Worm (Caenorhabditis elegans) whole organism, young adult: ENCODE results near the gene sra-7.

Experiments
- B0019.2 ChIP-seq: fragments of 200-800 bp; sonication (Bioruptor generic); conservative IDR thresholded peaks from 2 replicates; pipeline ENCODE4 v1.3.6; 2022; ENCODE audit warnings: missing genetic modification reagents, missing genetic modification characterization, missing compliant biosample characterization
- D2030.7 ChIP-seq: fragments of 200-800 bp; sonication (Bioruptor generic); IDR thresholded peaks from 2 replicates; pipeline ENCODE4 v1.3.6; 2022; ENCODE audit warnings: missing genetic modification reagents, missing genetic modification characterization, missing compliant biosample characterization
- F33H1.4 ChIP-seq: fragments of 200-800 bp; sonication (Bioruptor generic); IDR thresholded peaks from 2 replicates; pipeline ENCODE4 v1.3.6; 2022; ENCODE audit warnings: missing genetic modification reagents, missing genetic modification characterization, missing compliant biosample characterization
- F37B4.10 ChIP-seq: fragments of 200-800 bp; sonication (Bioruptor generic); IDR thresholded peaks from 2 replicates; pipeline ENCODE4 v1.3.6; 2022; ENCODE audit warnings: missing genetic modification characterization, missing compliant biosample characterization
- F55B11.4 ChIP-seq: sonication (generic microtip); optimal IDR thresholded peaks from 2 replicates; lab custom pipeline; 2016; ENCODE audit warnings: missing compliant biosample characterization, missing genetic modification characterization, borderline replicate concordance; ENCODE audit not compliant: insufficient read depth
- F57A8.1 ChIP-seq: fragments of 200-800 bp; sonication (Bioruptor generic); optimal IDR thresholded peaks from 2 replicates; lab custom pipeline; 2018; ENCODE audit warnings: mild to moderate bottlenecking, missing genetic modification characterization, moderate library complexity, missing compliant biosample characterization
- Y79H2A.3 ChIP-seq: fragments of 200-800 bp; sonication (Bioruptor generic); conservative IDR thresholded peaks from 2 replicates; pipeline ENCODE4 v1.3.6; 2022; ENCODE audit warnings: missing genetic modification reagents, missing genetic modification characterization, missing compliant biosample characterization
- Y95B8A.8 ChIP-seq: fragments of 200-800 bp; sonication (Bioruptor generic); IDR thresholded peaks from 2 replicates; pipeline ENCODE4 v1.3.6; 2022; ENCODE audit warnings: missing genetic modification reagents, missing genetic modification characterization, missing compliant biosample characterization
- ama-1 ChIP-seq, 3 experiments: fragments of 150-350 bp in 1 of 3; sonication (generic microtip) in 2 of 3; optimal IDR thresholded peaks; 2 replicates each; lab custom pipeline; 2014 to 2018; ENCODE audit warnings: missing biosample characterization in 2 of 3, missing genetic modification characterization in 2 of 3, missing genetic modification reagents in 2 of 3
- aptf-2 ChIP-seq: fragments of 200-800 bp; sonication (Bioruptor generic); conservative IDR thresholded peaks from 2 replicates; pipeline ENCODE4 v1.3.6; 2022; ENCODE audit warnings: missing genetic modification reagents, missing genetic modification characterization, missing compliant biosample characterization
- aptf-3 ChIP-seq: fragments of 200-800 bp; sonication (Bioruptor generic); IDR thresholded peaks from 2 replicates; pipeline ENCODE4 v1.3.6; 2022; ENCODE audit warnings: missing genetic modification characterization, missing compliant biosample characterization
- atf-7 ChIP-seq: sonication (generic microtip); optimal IDR thresholded peaks from 2 replicates; lab custom pipeline; 2017; ENCODE audit warnings: mild to moderate bottlenecking, missing genetic modification characterization, missing compliant biosample characterization
- attf-3 ChIP-seq: fragments of 200-800 bp; sonication (Bioruptor generic); conservative IDR thresholded peaks from 2 replicates; pipeline ENCODE4 v1.3.6; 2022; ENCODE audit warnings: missing genetic modification reagents, missing genetic modification characterization, missing compliant biosample characterization
- attf-5 ChIP-seq: fragments of 200-800 bp; sonication (Bioruptor generic); optimal IDR thresholded peaks from 2 replicates; lab custom pipeline; 2018; ENCODE audit warnings: mild to moderate bottlenecking, missing genetic modification characterization, missing compliant biosample characterization
- ceh-100 ChIP-seq: fragments of 200-800 bp; sonication (Bioruptor generic); IDR thresholded peaks from 2 replicates; pipeline ENCODE4 v1.3.6; 2022; ENCODE audit warnings: missing genetic modification reagents, missing genetic modification characterization, missing compliant biosample characterization
- die-1 ChIP-seq: sonication (generic microtip); optimal IDR thresholded peaks from 2 replicates; lab custom pipeline; 2016; ENCODE audit warnings: missing genotype, mild to moderate bottlenecking, missing genetic modification characterization, missing compliant biosample characterization
- dpff-1 ChIP-seq: sonication (generic microtip); optimal IDR thresholded peaks from 2 replicates; lab custom pipeline; 2017; ENCODE audit warnings: mild to moderate bottlenecking, missing genetic modification characterization, missing compliant biosample characterization
- dpl-1 ChIP-seq: fragments of 150-350 bp; optimal IDR thresholded peaks from 2 replicates; lab custom pipeline; 2014; ENCODE audit warnings: missing biosample characterization, missing genetic modification reagents, missing genetic modification characterization
- egl-44 ChIP-seq: fragments of 200-800 bp; sonication (Bioruptor generic); IDR thresholded peaks from 2 replicates; pipeline ENCODE4 v1.3.6; 2022; ENCODE audit warnings: missing genetic modification reagents, missing genetic modification characterization, missing compliant biosample characterization
- hlh-12 ChIP-seq: sonication (generic microtip); optimal IDR thresholded peaks from 2 replicates; lab custom pipeline; 2016; ENCODE audit warnings: missing genetic modification characterization, missing compliant biosample characterization
- hsf-1 ChIP-seq: fragments of 200-800 bp; sonication (Bioruptor generic); IDR thresholded peaks from 2 replicates; pipeline ENCODE4 v1.3.6; 2022; ENCODE audit warnings: missing genetic modification reagents, missing genetic modification characterization, missing compliant biosample characterization
- let-607 ChIP-seq, 2 experiments: fragments of 200-800 bp in 1 of 2; sonication (Bioruptor generic) in 1 of 2; sonication (generic microtip) in 1 of 2; optimal IDR thresholded peaks; 2 replicates each; lab custom pipeline; 2016 to 2018; ENCODE audit warnings: mild to moderate bottlenecking in 2 of 2, missing compliant biosample characterization in 2 of 2, missing genetic modification characterization in 2 of 2, moderate library complexity in 2 of 2, missing genotype in 1 of 2
- madf-3 ChIP-seq: fragments of 200-800 bp; sonication (Bioruptor generic); IDR thresholded peaks from 2 replicates; pipeline ENCODE4 v1.3.6; 2022; ENCODE audit warnings: missing genetic modification reagents, missing genetic modification characterization, missing compliant biosample characterization
- madf-6 ChIP-seq: fragments of 200-800 bp; sonication (Bioruptor generic); IDR thresholded peaks from 2 replicates; pipeline ENCODE4 v1.3.6; 2022; ENCODE audit warnings: missing genetic modification reagents, missing genetic modification characterization, missing compliant biosample characterization
- mcd-1 ChIP-seq: fragments of 200-800 bp; sonication (Bioruptor generic); IDR thresholded peaks from 2 replicates; pipeline ENCODE4 v1.3.6; 2022; ENCODE audit warnings: missing genetic modification reagents, missing genetic modification characterization, missing compliant biosample characterization
- pha-4 ChIP-seq: fragments of 150-350 bp; sonication (generic microtip); optimal IDR thresholded peaks from 2 replicates; lab custom pipeline; 2014; ENCODE audit warnings: missing biosample characterization, missing genetic modification reagents, missing genetic modification characterization
- rcor-1 ChIP-seq: fragments of 200-800 bp; sonication (Bioruptor generic); IDR thresholded peaks from 2 replicates; pipeline ENCODE4 v1.3.6; 2022; ENCODE audit warnings: missing genetic modification reagents, missing genetic modification characterization, missing compliant biosample characterization
- rpc-1 ChIP-seq, 2 experiments: fragments of 150-350 bp in 1 of 2; sonication (generic microtip) in 1 of 2; optimal IDR thresholded peaks; 2 replicates each; lab custom pipeline; 2014 to 2018; ENCODE audit warnings: missing biosample characterization in 1 of 2, missing genetic modification characterization in 1 of 2, missing genetic modification reagents in 1 of 2, missing genotype in 1 of 2
- snpc-4 ChIP-seq, 5 experiments: fragments of 150-350 bp in 1 of 5; sonication (generic microtip) in 4 of 5; optimal IDR thresholded peaks; 2 replicates each; lab custom pipeline; 2014 to 2018; ENCODE audit warnings: missing genetic modification characterization in 5 of 5, missing biosample characterization in 3 of 5, antibody characterized with exemption in 2 of 5, mild to moderate bottlenecking in 2 of 5, missing compliant biosample characterization in 2 of 5, missing genotype in 2 of 5, moderate library complexity in 2 of 5, missing genetic modification reagents in 1 of 5
- unc-62 ChIP-seq: fragments of 150-350 bp; optimal IDR thresholded peaks from 2 replicates; lab custom pipeline; 2014; ENCODE audit warnings: missing biosample characterization, missing genetic modification reagents, missing genetic modification characterization
- zim-3 ChIP-seq: sonication (generic microtip); optimal IDR thresholded peaks from 2 replicates; lab custom pipeline; 2017; ENCODE audit warnings: mild to moderate bottlenecking, missing genetic modification characterization, moderate library complexity, missing compliant biosample characterization
- ztf-18 ChIP-seq: sonication (generic microtip); optimal IDR thresholded peaks from 2 replicates; lab custom pipeline; 2016; ENCODE audit warnings: missing genotype, mild to moderate bottlenecking, missing genetic modification characterization, missing compliant biosample characterization

sra-7 gene

ce11 chrII:9554925-9555553 is 10.6 kb downstream of the sra-7 start, which contains the start of gene F35H8.2:
Gene F35H8.2 (plus strand): TSS chrII:9555503.
- no peak for TF ChIP-seq atf-7 (tag; lab: Kevin White, UChicago)
- no peak for TF ChIP-seq attf-5
- no peak for TF ChIP-seq pha-4 (tag; lab: Kevin White, UChicago)
- TF ChIP-seq B0019.2 (GFP tag; lab: Robert Waterston, UW), result no peak
- TF ChIP-seq F33H1.4, result no peak
- TF ChIP-seq rcor-1 (GFP tag; lab: Robert Waterston, UW), result no peak
- TF ChIP-seq madf-3 (GFP tag; lab: Robert Waterston, UW), result no peak
- TF ChIP-seq hlh-12 (tag; lab: Kevin White, UChicago), result no peak

ce11 chrII:9556582-9556981 is 12.1 kb downstream of the sra-7 start:
- TF ChIP-seq aptf-2, result no peak
- TF ChIP-seq die-1 (tag; lab: Kevin White, UChicago), result no peak
- no peak for TF ChIP-seq dpl-1 (GFP tag; lab: Kevin White, UChicago)
- no peak for TF ChIP-seq Y79H2A.3 (GFP tag; lab: Robert Waterston, UW)
- no peak for TF ChIP-seq ztf-18 (tag; lab: Kevin White, UChicago)
- TF ChIP-seq B0019.2 (GFP tag; lab: Robert Waterston, UW), result no peak
- no peak for TF ChIP-seq let-607 (tag; optimal IDR thresholded peaks at IDR 0.05; lab: Kevin White, UChicago)
- TF ChIP-seq dpff-1, result no peak
- TF ChIP-seq pha-4 (tag; lab: Kevin White, UChicago), result no peak
- no peak for TF ChIP-seq zim-3 (tag; lab: Kevin White, UChicago)
- TF ChIP-seq madf-6 (GFP tag; lab: Robert Waterston, UW), result no peak
- TF ChIP-seq rpc-1 (optimal IDR thresholded peaks at IDR 0.05; lab: Kevin White, UChicago), result no peak
- TF ChIP-seq rpc-1 (tag; optimal IDR thresholded peaks at IDR 0.05; lab: Kevin White, UChicago), result no peak
- no peak for TF ChIP-seq atf-7 (tag; lab: Kevin White, UChicago)
- no peak for TF ChIP-seq F37B4.10 (GFP tag; lab: Robert Waterston, UW)
- TF ChIP-seq egl-44 (GFP tag; lab: Robert Waterston, UW), result no peak
- no peak for TF ChIP-seq mcd-1 (GFP tag; lab: Robert Waterston, UW)
- no peak for TF ChIP-seq Y95B8A.8
- no peak for TF ChIP-seq ceh-100 (GFP tag; lab: Robert Waterston, UW)
- no peak for TF ChIP-seq F33H1.4

- peak; percentile 90 for TF ChIP-seq attf-3 (GFP tag; lab: Robert Waterston, UW)
- no peak for TF ChIP-seq hsf-1 (GFP tag; lab: Robert Waterston, UW)
Observed at ce11 chrII:9557437-9558150, 13.1 kb downstream of the sra-7 start, which contains the start of gene zfp-2. Gene zfp-2 (plus strand): TSS chrII:9557650.

DNA sequence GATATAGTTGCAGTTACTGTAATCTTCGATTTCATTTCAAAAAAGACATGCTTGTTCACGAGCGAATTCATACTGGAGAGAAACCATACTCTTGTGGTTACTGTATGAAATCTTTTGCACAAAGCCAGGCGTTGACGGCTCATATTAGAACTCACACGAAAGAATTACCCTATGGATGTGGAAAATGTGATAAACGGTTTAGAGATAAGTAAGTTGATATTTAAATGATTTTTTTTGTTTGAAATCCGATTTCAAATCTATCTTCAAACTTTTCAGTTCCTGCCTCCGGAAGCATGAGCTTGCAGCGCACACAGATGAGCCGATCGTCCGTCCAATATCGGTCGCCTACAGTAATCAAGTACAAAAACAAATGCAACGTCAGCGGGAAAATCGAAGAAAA is 14.4 kb downstream of the sra-7 start:
- TF ChIP-seq aptf-3 (GFP tag; lab: Robert Waterston, UW) (no peak), ama-1 (optimal IDR thresholded peaks at IDR 0.05; lab: Kevin White, UChicago) (no peak), ama-1 (GFP tag; optimal IDR thresholded peaks at IDR 0.05; lab: Kevin White, UChicago) (no peak), snpc-4 (GFP tag; optimal IDR thresholded peaks at IDR 0.05; lab: Kevin White, UChicago) (no peak), snpc-4 (tag; optimal IDR thresholded peaks at IDR 0.05; lab: Kevin White, UChicago) (no peak), unc-62 (GFP tag; lab: Kevin White, UChicago) (no peak), F57A8.1 (GFP tag; lab: Kevin White, UChicago) (no peak), F55B11.4 (tag; lab: Kevin White, UChicago) (no peak), rpc-1 (optimal IDR thresholded peaks at IDR 0.05; lab: Kevin White, UChicago) (no peak), rpc-1 (tag; optimal IDR thresholded peaks at IDR 0.05; lab: Kevin White, UChicago) (no peak), D2030.7 (GFP tag; lab: Robert Waterston, UW) (no peak)
- TF ChIP-seq, all 124 proteins: peak for 0
